Worm (Caenorhabditis elegans): ENCODE data around the gene fozi-1.

- TF ChIP-seq K02D7.2 (tag; optimal IDR thresholded peaks at IDR 0.05) (no peak), nhr-11 (tag; optimal IDR thresholded peaks at IDR 0.05) (no peak), che-1 (tag; optimal IDR thresholded peaks at IDR 0.05) (no peak), nfya-1 (tag; optimal IDR thresholded peaks at IDR 0.05) (no peak), ama-1 (optimal IDR thresholded peaks at IDR 0.05) (no peak), unc-3 (GFP tag; conservative IDR thresholded peaks at IDR 0.05) (no peak), unc-3 (tag; optimal IDR thresholded peaks at IDR 0.05) (no peak), tbx-2 (tag; optimal IDR thresholded peaks at IDR 0.05) (no peak), unc-42 (tag; optimal IDR thresholded peaks at IDR 0.05) (no peak), fax-1 (tag; optimal IDR thresholded peaks at IDR 0.05) (no peak), ceh-31 (tag; optimal IDR thresholded peaks at IDR 0.05) (no peak)
Measured at ce11 chrIII:9315180-9315579, 33.6 kb downstream of the fozi-1 start.
